Worm (Caenorhabditis elegans) whole organism, L4 larva: ENCODE measurements around the gene ilkp-1.

Experiments
- F26F4.8 ChIP-seq: fragments of 200-800 bp; sonication (Bioruptor generic); conservative IDR thresholded peaks from 2 replicates; pipeline ENCODE4 v1.3.6; 2022; ENCODE audit warnings: missing genetic modification characterization, missing compliant biosample characterization
- R02D3.7 ChIP-seq: fragments of 150-350 bp; sonication (generic microtip); optimal IDR thresholded peaks from 3 replicates; lab custom pipeline; 2014; ENCODE audit warnings: missing biosample characterization, missing genetic modification characterization
- T20F7.1 ChIP-seq: fragments of 200-800 bp; sonication (Bioruptor generic); optimal IDR thresholded peaks from 2 replicates; lab custom pipeline; 2018; ENCODE audit warnings: mild to moderate bottlenecking, missing genetic modification characterization, missing compliant biosample characterization
- T26A8.4 ChIP-seq: fragments of 200-800 bp; sonication (Bioruptor generic); IDR thresholded peaks from 2 replicates; pipeline ENCODE4 v1.3.6; 2022; ENCODE audit warnings: missing genetic modification characterization, missing compliant biosample characterization
- aha-1 ChIP-seq: fragments of 150-350 bp; peaks from one replicate; lab custom pipeline; 2014; ENCODE audit warnings: missing biosample characterization, missing genetic modification characterization
- cey-2 ChIP-seq: sonication (generic microtip); optimal IDR thresholded peaks from 3 replicates; lab custom pipeline; 2017; ENCODE audit warnings: missing genetic modification characterization, mild to moderate bottlenecking, missing compliant biosample characterization, antibody characterized with exemption, borderline replicate concordance; ENCODE audit not compliant: insufficient read depth
- dmd-6 ChIP-seq: fragments of 200-800 bp; sonication (Bioruptor generic); IDR thresholded peaks from 2 replicates; pipeline ENCODE4 v1.3.6; 2022; ENCODE audit warnings: missing genetic modification reagents, missing genetic modification characterization, missing compliant biosample characterization
- dmd-8 ChIP-seq: fragments of 200-800 bp; sonication (Bioruptor generic); IDR thresholded peaks from 2 replicates; pipeline ENCODE4 v1.3.6; 2022; ENCODE audit warnings: missing genetic modification characterization, missing compliant biosample characterization
- dpl-1 ChIP-seq: fragments of 150-350 bp; optimal IDR thresholded peaks from 2 replicates; lab custom pipeline; 2014; ENCODE audit warnings: missing biosample characterization, missing genetic modification reagents, missing genetic modification characterization
- dve-1 ChIP-seq: sonication (generic microtip); optimal IDR thresholded peaks from 2 replicates; lab custom pipeline; 2017; ENCODE audit warnings: antibody characterized with exemption, mild to moderate bottlenecking, missing genetic modification characterization, missing compliant biosample characterization; ENCODE audit not compliant: insufficient read depth
- egl-27 ChIP-seq: sonication (generic microtip); optimal IDR thresholded peaks from 3 replicates; lab custom pipeline; 2017; ENCODE audit warnings: missing biosample characterization, missing genetic modification reagents, missing genetic modification characterization
- egl-43 ChIP-seq: fragments of 200-800 bp; sonication (Bioruptor generic); IDR thresholded peaks from 2 replicates; pipeline ENCODE4 v1.3.6; 2022; ENCODE audit warnings: missing genetic modification reagents, missing genetic modification characterization, missing compliant biosample characterization
- fos-1 ChIP-seq: fragments of 150-350 bp; optimal IDR thresholded peaks from 2 replicates; lab custom pipeline; 2014; ENCODE audit warnings: missing biosample characterization, missing genetic modification characterization
- hif-1 ChIP-seq, 2 experiments: sonication (generic microtip); optimal IDR thresholded peaks; 2 replicates each; lab custom pipeline; 2016 to 2017; ENCODE audit warnings: missing compliant biosample characterization in 2 of 2, missing genetic modification characterization in 2 of 2, missing genetic modification reagents in 2 of 2, missing genotype in 2 of 2, mild to moderate bottlenecking in 1 of 2
- hlh-30 ChIP-seq: sonication (generic microtip); optimal IDR thresholded peaks from 2 replicates; lab custom pipeline; 2017; ENCODE audit warnings: antibody characterized with exemption, mild to moderate bottlenecking, missing genetic modification characterization, missing compliant biosample characterization; ENCODE audit not compliant: insufficient read depth
- hmg-1.1 ChIP-seq: fragments of 200-800 bp; sonication (Bioruptor generic); IDR thresholded peaks from 2 replicates; pipeline ENCODE4 v1.3.6; 2022; ENCODE audit warnings: missing genetic modification reagents, missing genetic modification characterization, missing compliant biosample characterization
- lin-38 ChIP-seq: fragments of 200-800 bp; sonication (Bioruptor generic); IDR thresholded peaks from 2 replicates; pipeline ENCODE4 v1.3.6; 2022; ENCODE audit warnings: missing genetic modification reagents, missing genetic modification characterization, missing compliant biosample characterization
- lsy-2 ChIP-seq, 2 experiments: fragments of 150-350 bp in 1 of 2; sonication (generic microtip) in 1 of 2; optimal IDR thresholded peaks; 2 replicates each; lab custom pipeline; 2014 to 2017; ENCODE audit warnings: missing biosample characterization in 2 of 2, missing genetic modification characterization in 2 of 2
- mes-2 ChIP-seq: sonication (generic microtip); optimal IDR thresholded peaks from 2 replicates; lab custom pipeline; 2016; ENCODE audit warnings: missing genotype, mild to moderate bottlenecking, missing genetic modification characterization, missing compliant biosample characterization; ENCODE audit not compliant: poor library complexity, severe bottlenecking
- mxl-2 ChIP-seq: fragments of 200-800 bp; sonication (Bioruptor generic); conservative IDR thresholded peaks from 2 replicates; pipeline ENCODE4 v1.3.6; 2022; ENCODE audit warnings: missing genetic modification reagents, missing genetic modification characterization, missing compliant biosample characterization
- mxl-3 ChIP-seq: fragments of 200-800 bp; sonication (Bioruptor generic); optimal IDR thresholded peaks from 2 replicates; lab custom pipeline; 2018; ENCODE audit warnings: mild to moderate bottlenecking, missing genetic modification characterization, missing compliant biosample characterization
- nhr-237 ChIP-seq: sonication (generic microtip); optimal IDR thresholded peaks from 2 replicates; lab custom pipeline; 2017; ENCODE audit warnings: missing biosample characterization, missing genetic modification characterization
- nhr-41 ChIP-seq: fragments of 200-800 bp; sonication (Bioruptor generic); IDR thresholded peaks from 2 replicates; pipeline ENCODE4 v1.3.6; 2022; ENCODE audit warnings: missing genetic modification reagents, missing genetic modification characterization, missing compliant biosample characterization
- pha-4 ChIP-seq, 2 experiments: fragments of 150-350 bp in 1 of 2; fragments of 200-800 bp in 1 of 2; sonication (Bioruptor generic) in 1 of 2; IDR thresholded peaks in 1 of 2; optimal IDR thresholded peaks in 1 of 2; 2 replicates each; pipeline versions ENCODE4 v1.3.6 to Lab custom; 2014 to 2022; ENCODE audit warnings: missing genetic modification characterization in 2 of 2, missing genetic modification reagents in 2 of 2, missing biosample characterization in 1 of 2, missing compliant biosample characterization in 1 of 2
- set-16 ChIP-seq: fragments of 200-800 bp; sonication (Bioruptor generic); IDR thresholded peaks from 2 replicates; pipeline ENCODE4 v1.3.6; 2022; ENCODE audit warnings: missing genetic modification reagents, missing genetic modification characterization, missing compliant biosample characterization
- snpc-1.2 ChIP-seq: fragments of 200-800 bp; sonication (Bioruptor generic); IDR thresholded peaks from 2 replicates; pipeline ENCODE4 v1.3.6; 2022; ENCODE audit warnings: missing genetic modification reagents, missing genetic modification characterization, missing compliant biosample characterization
- unc-130 ChIP-seq: sonication (generic microtip); optimal IDR thresholded peaks from 2 replicates; lab custom pipeline; 2016; ENCODE audit warnings: missing genetic modification reagents, missing genetic modification characterization, missing compliant biosample characterization
- unc-62 ChIP-seq, 3 experiments: fragments of 150-350 bp in 1 of 3; sonication (generic microtip); optimal IDR thresholded peaks in 2 of 3; peaks in 1 of 3; 1 replicate in 1 of 3; 2 replicates in 2 of 3; lab custom pipeline; 2014 to 2017; ENCODE audit warnings: missing biosample characterization in 3 of 3, missing genetic modification characterization in 3 of 3, missing genetic modification reagents in 3 of 3, missing genotype in 1 of 3
- zag-1 ChIP-seq: fragments of 150-350 bp; optimal IDR thresholded peaks from 2 replicates; lab custom pipeline; 2014; ENCODE audit warnings: missing biosample characterization, missing genetic modification characterization
- ztf-11 ChIP-seq: fragments of 150-350 bp; optimal IDR thresholded peaks from 2 replicates; lab custom pipeline; 2014; ENCODE audit warnings: missing biosample characterization, missing genetic modification characterization

Gene ilkp-1

DNA sequence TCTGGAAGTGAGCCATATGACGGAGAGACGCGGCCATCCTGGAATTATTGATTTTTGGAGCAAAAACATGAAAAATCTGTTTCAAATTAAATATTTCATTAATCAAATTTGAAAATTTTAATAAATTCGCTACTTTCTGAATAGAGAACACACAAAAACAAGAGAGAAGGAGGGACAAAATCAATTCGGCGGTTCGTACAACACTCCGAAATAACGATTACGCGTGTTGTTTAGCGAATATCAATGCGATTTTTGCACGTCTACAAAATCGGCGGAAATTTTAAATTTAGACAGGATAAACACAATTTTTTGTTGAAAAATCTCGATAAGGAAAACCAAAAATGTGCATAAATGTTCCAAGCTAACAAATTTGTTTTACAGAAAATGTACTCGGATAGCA is at the start of gene ilkp-1, which contains the start of gene sdhd-1:
Gene ilkp-1, plus strand, starts transcription at position 380 of the 400 bp plus-strand sequence.
Gene sdhd-1, minus strand, starts transcription at position 38 of the 400 bp plus-strand sequence.
- TF ChIP-seq nhr-237 (tag; lab: Kevin White, UChicago), result no peak
- no peak for TF ChIP-seq egl-27
- peak; percentile 97 for TF ChIP-seq T20F7.1 (GFP tag; lab: Kevin White, UChicago)
- no peak for TF ChIP-seq egl-43 (GFP tag; lab: Robert Waterston, UW)
- peak; percentile 47 for TF ChIP-seq mes-2
- no peak for TF ChIP-seq F26F4.8 (GFP tag; lab: Robert Waterston, UW)
- no peak for TF ChIP-seq cey-2 (tag; lab: Kevin White, UChicago)
- peak in 1 of 2 experiments; percentile 64 for TF ChIP-seq lsy-2 (tag; optimal IDR thresholded peaks at IDR 0.05; lab: Kevin White, UChicago)
- no peak for TF ChIP-seq dmd-6
- TF ChIP-seq nhr-41, result no peak
- peak in 1 of 2 experiments; percentile 98 for TF ChIP-seq hif-1 (tag; optimal IDR thresholded peaks at IDR 0.05; lab: Kevin White, UChicago)
- TF ChIP-seq aha-1 (tag; lab: Kevin White, UChicago), result peak; percentile 96
- peak; percentile 12 for TF ChIP-seq hlh-30 (tag; lab: Kevin White, UChicago)
- TF ChIP-seq mxl-2 (GFP tag; lab: Robert Waterston, UW), result no peak
- peak; percentile 24 for TF ChIP-seq dve-1 (tag; lab: Kevin White, UChicago)
- TF ChIP-seq hmg-1.1 (GFP tag; lab: Robert Waterston, UW), result peak; percentile 43; the same call in 1 of the 2 replicates
- no peak for TF ChIP-seq ztf-11
- TF ChIP-seq dpl-1 (GFP tag; lab: Kevin White, UChicago), result peak; percentile 86

DNA sequence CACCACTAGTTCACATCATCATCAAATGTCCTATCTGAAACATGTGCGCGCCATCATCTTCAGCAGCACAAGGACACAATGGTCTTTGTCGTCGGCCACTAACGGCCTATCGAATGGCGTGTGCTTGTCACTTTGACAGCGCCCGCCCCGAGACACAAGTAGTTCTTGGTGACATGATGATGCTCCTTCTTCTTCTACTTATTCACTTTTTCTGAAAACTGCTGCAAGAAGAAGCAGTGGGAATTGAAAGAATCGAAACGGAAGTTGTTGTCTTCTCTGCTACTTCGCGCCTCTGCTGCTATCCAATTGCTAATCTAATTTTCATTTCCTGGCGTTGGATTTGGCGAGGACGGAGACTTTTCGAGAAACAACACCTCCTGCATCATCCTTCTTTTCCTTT is 45.7 kb upstream of the ilkp-1 start:
- no peak for TF ChIP-seq unc-130
- peak in 1 of 2 experiments; percentile 94 for TF ChIP-seq unc-62 (GFP tag; optimal IDR thresholded peaks at IDR 0.05 in 1 of 2; lab: Kevin White, UChicago)
- TF ChIP-seq unc-62 (tag; optimal IDR thresholded peaks at IDR 0.05; lab: Kevin White, UChicago), result no peak

DNA sequence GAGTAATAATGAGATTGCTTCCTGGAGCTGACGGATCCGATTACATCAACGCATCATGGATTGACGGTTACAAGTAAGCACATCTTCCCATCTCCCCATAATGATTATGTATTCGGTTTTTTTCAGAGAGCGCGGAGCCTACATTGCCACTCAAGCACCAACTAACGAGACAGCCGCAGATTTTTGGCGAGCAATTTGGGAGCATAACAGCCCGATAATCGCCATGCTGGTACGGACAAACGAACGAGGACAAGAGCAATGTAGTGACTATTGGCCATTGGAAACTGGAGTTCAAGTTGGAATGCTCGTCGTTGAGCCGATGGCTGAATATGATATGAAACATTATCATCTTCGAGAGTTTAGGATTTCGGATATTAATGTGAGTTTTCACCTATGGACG is 39.1 kb upstream of the ilkp-1 start:
- TF ChIP-seq zag-1 (no peak), F26F4.8 (GFP tag; lab: Robert Waterston, UW) (no peak), aha-1 (tag; lab: Kevin White, UChicago) (peak; percentile 92), R02D3.7 (tag; lab: Kevin White, UChicago) (no peak), dmd-8 (GFP tag; lab: Robert Waterston, UW) (no peak)

- TF ChIP-seq T26A8.4 (GFP tag; lab: Robert Waterston, UW), result 0 out of 2 replicates have a peak, but pooled peaks have one; percentile 10
- 0 out of 2 replicates have a peak, but pooled peaks have one; percentile 20 for TF ChIP-seq dmd-8 (GFP tag; lab: Robert Waterston, UW)
- peak; percentile 27; the same call in 1 of the 2 replicates for TF ChIP-seq pha-4 (GFP tag; IDR thresholded peaks at IDR 0.05; lab: Robert Waterston, UW)
- no peak for TF ChIP-seq pha-4 (tag; optimal IDR thresholded peaks at IDR 0.05; lab: Kevin White, UChicago)
- TF ChIP-seq snpc-1.2 (GFP tag; lab: Robert Waterston, UW), result 0 out of 2 replicates have a peak, but pooled peaks have one; percentile 43
- no peak for TF ChIP-seq fos-1 (tag; lab: Kevin White, UChicago)
- peak; percentile 96 for TF ChIP-seq set-16 (GFP tag; lab: Robert Waterston, UW)
- no peak for TF ChIP-seq lin-38 (GFP tag; lab: Robert Waterston, UW)
- TF ChIP-seq mxl-3 (GFP tag; lab: Kevin White, UChicago), result peak; percentile 41
Observed at ce11 chrII:11012532-11013179, 37.4 kb upstream of the ilkp-1 start.

DNA sequence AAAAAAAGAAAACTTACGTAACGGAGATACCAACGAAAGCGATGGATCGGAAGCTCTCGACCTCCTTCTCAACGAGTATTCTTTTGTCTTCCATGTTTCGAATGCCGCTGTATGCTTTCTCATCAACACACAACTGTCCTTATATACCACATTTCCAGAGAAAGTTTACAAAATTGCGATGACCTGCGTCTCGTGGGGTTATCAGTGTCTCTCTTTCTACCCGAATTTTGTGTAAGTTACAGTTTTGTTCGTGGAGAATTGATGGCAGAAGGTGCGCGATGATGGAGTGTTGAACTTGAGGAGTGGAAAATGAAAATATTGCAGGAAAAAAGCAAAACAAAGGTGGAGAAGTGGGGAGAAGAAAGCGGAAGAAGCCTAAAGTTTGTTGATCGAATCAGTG is 36.4 kb upstream of the ilkp-1 start, which contains the start of gene col-81:
Gene col-81, minus strand, starts transcription at position 101 of the 400 bp plus-strand sequence.
- TF ChIP-seq hlh-30 (tag; lab: Kevin White, UChicago) (no peak), unc-62 (GFP tag; optimal IDR thresholded peaks at IDR 0.05 in 1 of 2; lab: Kevin White, UChicago) (peak in 1 of 2 experiments; percentile 12), unc-62 (tag; optimal IDR thresholded peaks at IDR 0.05; lab: Kevin White, UChicago) (no peak)
